Fruit fly (Drosophila melanogaster) whole organism, prepupa: ENCODE results near the gene Psn.

ENCODE experiments used
- Blimp-1 ChIP-seq: fragments of 200-800 bp; sonication (Bioruptor generic); optimal IDR thresholded peaks from 3 replicates; lab custom pipeline; 2017; ENCODE audit warnings: missing biosample characterization, missing genetic modification characterization, mild to moderate bottlenecking, moderate library complexity, missing genetic modification reagents
- CG10631 ChIP-seq: fragments of 200-800 bp; sonication (Bioruptor generic); optimal IDR thresholded peaks from 2 replicates; lab custom pipeline; 2016; ENCODE audit warnings: missing biosample characterization, missing genetic modification characterization
- CG10669 ChIP-seq: fragments of 200-800 bp; sonication (Bioruptor generic); optimal IDR thresholded peaks from 3 replicates; lab custom pipeline; 2018; ENCODE audit warnings: missing biosample characterization, mild to moderate bottlenecking, missing genetic modification characterization, moderate library complexity
- CG11294 ChIP-seq: fragments of 200-800 bp; sonication (Bioruptor generic); IDR thresholded peaks from 2 replicates; pipeline ENCODE4 v1.3.6; 2022; ENCODE audit warnings: missing biosample characterization, missing genetic modification characterization
- CG11762 ChIP-seq: fragments of 200-800 bp; sonication (Bioruptor generic); optimal IDR thresholded peaks from 3 replicates; lab custom pipeline; 2016; ENCODE audit warnings: missing biosample characterization, missing genetic modification characterization; ENCODE audit not compliant: insufficient read depth
- CG11902 ChIP-seq: fragments of 200-800 bp; sonication (Bioruptor generic); optimal IDR thresholded peaks from 3 replicates; lab custom pipeline; 2016; ENCODE audit warnings: missing biosample characterization, missing genetic modification characterization
- CG15336 ChIP-seq: fragments of 200-800 bp; sonication (Bioruptor generic); IDR thresholded peaks from 2 replicates; pipeline ENCODE4 v1.3.6; 2022; ENCODE audit warnings: missing biosample characterization, missing genetic modification characterization
- CG1621 ChIP-seq: fragments of 200-800 bp; sonication (Bioruptor generic); optimal IDR thresholded peaks from 3 replicates; lab custom pipeline; 2018; ENCODE audit warnings: missing biosample characterization, mild to moderate bottlenecking, missing genetic modification characterization
- CG16779 ChIP-seq: fragments of 200-800 bp; sonication (Bioruptor generic); optimal IDR thresholded peaks from 3 replicates; lab custom pipeline; 2017; ENCODE audit warnings: missing biosample characterization, mild to moderate bottlenecking, missing genetic modification characterization
- CG32006 ChIP-seq: fragments of 200-800 bp; sonication (Bioruptor generic); optimal IDR thresholded peaks from 3 replicates; lab custom pipeline; 2017; ENCODE audit warnings: missing biosample characterization, mild to moderate bottlenecking, missing genetic modification characterization
- CG34406 ChIP-seq: fragments of 200-800 bp; sonication (Bioruptor generic); optimal IDR thresholded peaks from 3 replicates; lab custom pipeline; 2016; ENCODE audit warnings: missing biosample characterization, missing genetic modification characterization
- CG6163 ChIP-seq: fragments of 200-800 bp; sonication (Bioruptor generic); IDR thresholded peaks from 3 replicates; pipeline ENCODE4 v1.3.6; 2022; ENCODE audit warnings: missing biosample characterization, missing genetic modification characterization
- CG6276 ChIP-seq: fragments of 200-800 bp; sonication (Bioruptor generic); optimal IDR thresholded peaks from 2 replicates; lab custom pipeline; 2017; ENCODE audit warnings: missing biosample characterization, mild to moderate bottlenecking, missing genetic modification characterization
- CG6792 ChIP-seq: fragments of 200-800 bp; sonication (Bioruptor generic); optimal IDR thresholded peaks from 3 replicates; lab custom pipeline; 2016; ENCODE audit warnings: missing biosample characterization, missing genetic modification characterization
- CG6854 ChIP-seq: fragments of 200-800 bp; sonication (Bioruptor generic); optimal IDR thresholded peaks from 2 replicates; lab custom pipeline; 2017; ENCODE audit warnings: missing biosample characterization, mild to moderate bottlenecking, missing genetic modification characterization
- CG8119 ChIP-seq: fragments of 200-800 bp; sonication (Bioruptor generic); IDR thresholded peaks from 3 replicates; pipeline ENCODE4 v1.3.6; 2022; ENCODE audit warnings: missing biosample characterization, missing genetic modification characterization
- CG8319 ChIP-seq: fragments of 200-800 bp; sonication (Bioruptor generic); optimal IDR thresholded peaks from 3 replicates; lab custom pipeline; 2016; ENCODE audit warnings: missing biosample characterization, missing genetic modification characterization
- CG9139 ChIP-seq: fragments of 200-800 bp; sonication (Bioruptor generic); optimal IDR thresholded peaks from 3 replicates; lab custom pipeline; 2017; ENCODE audit warnings: missing biosample characterization, mild to moderate bottlenecking, missing genetic modification characterization
- Eip78C ChIP-seq: fragments of 200-800 bp; sonication (Bioruptor generic); peaks from one replicate; lab custom pipeline; 2016; ENCODE audit warnings: missing biosample characterization, missing genetic modification characterization
- Ets96B ChIP-seq: fragments of 200-800 bp; optimal IDR thresholded peaks from 2 replicates; lab custom pipeline; 2019; ENCODE audit warnings: missing biosample characterization, mild to moderate bottlenecking, missing genetic modification characterization, moderate library complexity
- Gug ChIP-seq: fragments of 200-800 bp; sonication (Bioruptor generic); IDR thresholded peaks from 2 replicates; pipeline ENCODE4 v1.3.6; 2022; ENCODE audit warnings: missing biosample characterization, missing genetic modification characterization
- Met ChIP-seq: fragments of 200-800 bp; sonication (Bioruptor generic); optimal IDR thresholded peaks from 3 replicates; lab custom pipeline; 2016; ENCODE audit warnings: missing biosample characterization, missing genetic modification characterization
- Sox102F ChIP-seq: fragments of 200-800 bp; sonication (Bioruptor generic); optimal IDR thresholded peaks from 2 replicates; lab custom pipeline; 2016; ENCODE audit warnings: missing biosample characterization, mild to moderate bottlenecking, missing genetic modification characterization
- Sox14 ChIP-seq: fragments of 200-800 bp; sonication (Bioruptor generic); optimal IDR thresholded peaks from 3 replicates; lab custom pipeline; 2016; ENCODE audit warnings: missing biosample characterization, missing genetic modification characterization
- achi ChIP-seq: fragments of 200-800 bp; sonication (Bioruptor generic); optimal IDR thresholded peaks from 3 replicates; lab custom pipeline; 2016; ENCODE audit warnings: missing biosample characterization, missing genetic modification characterization
- dac ChIP-seq: fragments of 200-800 bp; sonication (Bioruptor generic); optimal IDR thresholded peaks from 2 replicates; lab custom pipeline; 2017; ENCODE audit warnings: missing biosample characterization, mild to moderate bottlenecking, missing genetic modification characterization
- esn ChIP-seq: fragments of 200-800 bp; sonication (Bioruptor generic); optimal IDR thresholded peaks from 2 replicates; lab custom pipeline; 2016; ENCODE audit warnings: missing biosample characterization, mild to moderate bottlenecking, missing genetic modification characterization, moderate library complexity
- fd85E ChIP-seq: fragments of 200-800 bp; sonication (Bioruptor generic); optimal IDR thresholded peaks from 3 replicates; lab custom pipeline; 2016; ENCODE audit warnings: missing biosample characterization, missing genetic modification characterization
- fkh ChIP-seq: fragments of 200-800 bp; sonication (Bioruptor generic); optimal IDR thresholded peaks from 3 replicates; lab custom pipeline; 2017; ENCODE audit warnings: missing biosample characterization, mild to moderate bottlenecking, missing genetic modification characterization, moderate library complexity
- lz ChIP-seq: fragments of 200-800 bp; sonication (Bioruptor generic); optimal IDR thresholded peaks from 3 replicates; lab custom pipeline; 2016; ENCODE audit warnings: missing biosample characterization, missing genetic modification characterization
- salr ChIP-seq, 2 experiments: fragments of 200-800 bp; sonication (Bioruptor generic); optimal IDR thresholded peaks; 3 replicates each; lab custom pipeline; 2016 to 2018; ENCODE audit warnings: missing biosample characterization in 2 of 2, missing genetic modification characterization in 2 of 2, mild to moderate bottlenecking in 1 of 2
- svp ChIP-seq: fragments of 200-800 bp; sonication (Bioruptor generic); peaks from one replicate; lab custom pipeline; 2016; ENCODE audit warnings: missing biosample characterization, missing genetic modification characterization
- vri ChIP-seq: fragments of 200-800 bp; sonication (Bioruptor generic); optimal IDR thresholded peaks from 3 replicates; lab custom pipeline; 2016; ENCODE audit warnings: missing biosample characterization, mild to moderate bottlenecking, missing genetic modification characterization

Gene Psn

DNA sequence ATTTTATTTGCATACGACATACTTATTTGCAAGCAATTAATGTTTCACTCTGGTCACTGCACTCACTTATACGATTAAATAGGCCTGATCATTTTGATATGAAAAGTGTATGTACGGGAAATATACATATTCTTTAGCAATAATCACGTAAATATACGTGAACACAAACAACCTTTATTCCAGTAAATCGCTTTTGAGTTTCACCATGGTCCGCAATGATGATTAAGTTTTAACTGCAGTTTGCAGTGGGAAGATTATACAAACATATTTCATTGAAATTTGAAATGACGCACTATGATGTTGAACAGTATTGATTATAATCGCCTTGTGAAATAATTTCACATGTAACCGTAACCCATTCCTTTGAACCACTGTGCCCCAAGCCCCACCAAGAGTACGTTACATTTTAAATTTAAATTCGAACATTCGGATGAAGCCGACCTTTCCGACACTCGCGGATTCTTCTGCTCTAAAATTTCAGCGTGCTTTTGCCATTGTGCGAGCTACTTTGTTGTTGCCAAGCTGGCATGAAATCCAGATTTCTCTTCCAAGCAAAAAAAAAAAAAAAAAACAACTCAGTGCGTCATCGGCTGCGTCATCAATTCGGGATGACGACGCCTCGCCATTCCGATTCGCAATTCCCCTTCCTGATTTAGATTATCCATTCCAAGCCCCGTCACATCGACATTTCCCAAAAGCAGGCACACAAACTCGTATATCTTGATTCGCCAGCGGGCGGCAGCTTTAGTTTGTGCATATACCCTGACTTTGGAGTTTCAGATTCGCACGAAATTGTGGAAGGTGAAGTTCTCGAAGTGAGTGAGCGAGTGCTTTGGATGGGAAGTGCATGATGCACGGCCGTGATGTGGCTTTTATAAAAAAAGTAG lies 28.5 kb upstream of the Psn start (continued):
- TF ChIP-seq CG6792 (GFP tag; lab: Kevin White, UChicago) (peak; percentile 60), CG6854 (GFP tag; lab: Kevin White, UChicago) (peak; percentile 36), svp (GFP tag; lab: Kevin White, UChicago) (peak; percentile 93), Ets96B (tag; lab: Kevin White, UChicago) (peak; percentile 47), CG11762 (GFP tag; lab: Kevin White, UChicago) (no peak), CG8119 (peak; percentile 41; the same call in 1 of the 3 replicates), fd85E (GFP tag; lab: Kevin White, UChicago) (no peak), Eip78C (GFP tag; lab: Kevin White, UChicago) (peak; percentile 93), CG11902 (peak; percentile 67), CG16779 (peak; percentile 40), CG15336 (GFP tag; lab: Robert Waterston, UW) (no peak; the same call in 1 of the 2 replicates), salr (GFP tag; optimal IDR thresholded peaks at IDR 0.05; lab: Kevin White, UChicago) (peak; percentile 46 to 56), Gug (GFP tag; lab: Robert Waterston, UW) (no peak), CG1621 (tag; lab: Kevin White, UChicago) (no peak), Sox14 (GFP tag; lab: Kevin White, UChicago) (peak; percentile 61), achi (peak; percentile 39), esn (peak; percentile 85), CG34406 (GFP tag; lab: Kevin White, UChicago) (peak; percentile 63), Met (GFP tag; lab: Kevin White, UChicago) (peak; percentile 82), CG6163 (GFP tag; lab: Robert Waterston, UW) (peak; percentile 42; the same call in 2 of the 3 replicates), CG32006 (GFP tag; lab: Kevin White, UChicago) (peak; percentile 68), CG11294 (no peak)

DNA sequence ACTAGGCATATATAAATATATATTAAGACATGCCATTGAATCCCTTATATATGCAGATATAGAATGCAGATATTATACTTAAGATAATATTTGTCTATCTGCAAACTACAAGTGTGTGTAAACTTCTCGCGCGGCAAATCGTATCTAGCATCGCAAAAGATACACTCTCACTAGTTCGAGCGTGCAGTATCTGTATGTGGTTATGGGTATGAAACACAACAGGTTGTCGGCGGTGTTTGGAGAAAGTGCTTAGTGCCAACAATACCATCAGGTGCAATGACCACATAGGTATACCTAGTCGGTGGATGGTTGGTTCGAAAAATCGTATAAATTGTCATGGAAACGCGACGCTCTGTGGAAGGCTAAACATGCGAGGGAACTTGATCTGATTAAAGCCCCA lies 27.8 kb upstream of the Psn start:
- peak; percentile 5 for TF ChIP-seq Eip78C (GFP tag; lab: Kevin White, UChicago)
- TF ChIP-seq svp (GFP tag; lab: Kevin White, UChicago), result peak; percentile 4
- TF ChIP-seq CG10631, result no peak
- no peak for TF ChIP-seq CG6792 (GFP tag; lab: Kevin White, UChicago)

DNA sequence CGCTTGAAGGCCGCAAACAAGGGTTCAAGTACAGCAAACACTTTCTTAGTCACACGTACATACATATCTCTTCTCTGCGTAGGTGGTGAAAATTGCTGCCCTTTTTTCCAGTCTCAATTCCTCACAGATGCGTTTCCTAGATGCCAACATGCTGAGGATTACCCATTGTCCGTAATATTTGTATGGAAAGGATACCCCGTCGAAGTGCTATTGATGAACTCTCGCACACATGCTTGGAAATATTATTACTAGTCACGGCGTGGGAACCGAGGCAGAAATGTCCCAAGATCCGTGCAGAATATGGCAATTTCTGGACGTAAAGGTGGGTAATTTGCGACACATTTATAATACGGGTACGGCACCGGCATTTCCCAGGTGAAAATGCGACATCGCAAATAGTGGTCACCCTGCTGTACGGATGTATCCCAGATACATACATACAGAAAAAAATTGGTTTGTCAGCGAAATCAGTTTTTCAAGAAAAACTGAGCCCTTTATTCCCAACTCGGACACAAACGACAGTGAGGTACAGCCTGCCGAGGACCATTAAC lies 26.9 kb upstream of the Psn start:
- TF ChIP-seq CG8119 (no peak), lz (no peak), salr (GFP tag; optimal IDR thresholded peaks at IDR 0.05; lab: Kevin White, UChicago) (no peak), CG8319 (GFP tag; lab: Kevin White, UChicago) (no peak), CG6276 (GFP tag; lab: Kevin White, UChicago) (no peak), achi (no peak), fd85E (GFP tag; lab: Kevin White, UChicago) (no peak), CG10631 (no peak), CG9139 (GFP tag; lab: Kevin White, UChicago) (no peak), CG10669 (GFP tag; lab: Kevin White, UChicago) (no peak), svp (GFP tag; lab: Kevin White, UChicago) (no peak), CG32006 (GFP tag; lab: Kevin White, UChicago) (no peak), Sox102F (GFP tag; lab: Kevin White, UChicago) (no peak), fkh (GFP tag; lab: Kevin White, UChicago) (no peak), dac (GFP tag; lab: Kevin White, UChicago) (no peak), vri (no peak), Blimp-1 (no peak)
